Fruit fly (Drosophila melanogaster) whole organism, prepupa: ENCODE results near the gene CG13950.

ENCODE experiments used
- Blimp-1 ChIP-seq: fragments of 200-800 bp; sonication (Bioruptor generic); optimal IDR thresholded peaks from 3 replicates; lab custom pipeline; 2017; ENCODE audit warnings: missing biosample characterization, missing genetic modification characterization, mild to moderate bottlenecking, moderate library complexity, missing genetic modification reagents
- CG10631 ChIP-seq: fragments of 200-800 bp; sonication (Bioruptor generic); optimal IDR thresholded peaks from 2 replicates; lab custom pipeline; 2016; ENCODE audit warnings: missing biosample characterization, missing genetic modification characterization
- CG10669 ChIP-seq: fragments of 200-800 bp; sonication (Bioruptor generic); optimal IDR thresholded peaks from 3 replicates; lab custom pipeline; 2018; ENCODE audit warnings: missing biosample characterization, mild to moderate bottlenecking, missing genetic modification characterization, moderate library complexity
- CG11294 ChIP-seq: fragments of 200-800 bp; sonication (Bioruptor generic); IDR thresholded peaks from 2 replicates; pipeline ENCODE4 v1.3.6; 2022; ENCODE audit warnings: missing biosample characterization, missing genetic modification characterization
- CG11762 ChIP-seq: fragments of 200-800 bp; sonication (Bioruptor generic); optimal IDR thresholded peaks from 3 replicates; lab custom pipeline; 2016; ENCODE audit warnings: missing biosample characterization, missing genetic modification characterization; ENCODE audit not compliant: insufficient read depth
- CG11902 ChIP-seq: fragments of 200-800 bp; sonication (Bioruptor generic); optimal IDR thresholded peaks from 3 replicates; lab custom pipeline; 2016; ENCODE audit warnings: missing biosample characterization, missing genetic modification characterization
- CG15336 ChIP-seq: fragments of 200-800 bp; sonication (Bioruptor generic); IDR thresholded peaks from 2 replicates; pipeline ENCODE4 v1.3.6; 2022; ENCODE audit warnings: missing biosample characterization, missing genetic modification characterization
- CG1621 ChIP-seq: fragments of 200-800 bp; sonication (Bioruptor generic); optimal IDR thresholded peaks from 3 replicates; lab custom pipeline; 2018; ENCODE audit warnings: missing biosample characterization, mild to moderate bottlenecking, missing genetic modification characterization
- CG16779 ChIP-seq: fragments of 200-800 bp; sonication (Bioruptor generic); optimal IDR thresholded peaks from 3 replicates; lab custom pipeline; 2017; ENCODE audit warnings: missing biosample characterization, mild to moderate bottlenecking, missing genetic modification characterization
- CG3032 ChIP-seq: fragments of 200-800 bp; optimal IDR thresholded peaks from 2 replicates; lab custom pipeline; 2019; ENCODE audit warnings: missing biosample characterization, mild to moderate bottlenecking, missing genetic modification characterization, moderate library complexity
- CG34406 ChIP-seq: fragments of 200-800 bp; sonication (Bioruptor generic); optimal IDR thresholded peaks from 3 replicates; lab custom pipeline; 2016; ENCODE audit warnings: missing biosample characterization, missing genetic modification characterization
- CG3919 ChIP-seq: fragments of 200-800 bp; sonication (Bioruptor generic); optimal IDR thresholded peaks from 3 replicates; lab custom pipeline; 2016; ENCODE audit warnings: missing biosample characterization, missing genetic modification characterization
- CG4318 ChIP-seq: fragments of 200-800 bp; sonication (Bioruptor generic); optimal IDR thresholded peaks from 3 replicates; lab custom pipeline; 2017; ENCODE audit warnings: missing biosample characterization, mild to moderate bottlenecking, missing genetic modification characterization
- CG6276 ChIP-seq: fragments of 200-800 bp; sonication (Bioruptor generic); optimal IDR thresholded peaks from 2 replicates; lab custom pipeline; 2017; ENCODE audit warnings: missing biosample characterization, mild to moderate bottlenecking, missing genetic modification characterization
- CG6792 ChIP-seq: fragments of 200-800 bp; sonication (Bioruptor generic); optimal IDR thresholded peaks from 3 replicates; lab custom pipeline; 2016; ENCODE audit warnings: missing biosample characterization, missing genetic modification characterization
- CG6808 ChIP-seq: fragments of 200-800 bp; sonication (Bioruptor generic); optimal IDR thresholded peaks from 3 replicates; lab custom pipeline; 2017; ENCODE audit warnings: missing biosample characterization, missing genetic modification characterization, mild to moderate bottlenecking, moderate library complexity, missing genetic modification reagents
- CG6854 ChIP-seq: fragments of 200-800 bp; sonication (Bioruptor generic); optimal IDR thresholded peaks from 2 replicates; lab custom pipeline; 2017; ENCODE audit warnings: missing biosample characterization, mild to moderate bottlenecking, missing genetic modification characterization
- CG8319 ChIP-seq: fragments of 200-800 bp; sonication (Bioruptor generic); optimal IDR thresholded peaks from 3 replicates; lab custom pipeline; 2016; ENCODE audit warnings: missing biosample characterization, missing genetic modification characterization
- CG8632 ChIP-seq: fragments of 200-800 bp; sonication (Bioruptor generic); optimal IDR thresholded peaks from 3 replicates; lab custom pipeline; 2016; ENCODE audit warnings: missing biosample characterization, missing genetic modification characterization
- CG9139 ChIP-seq: fragments of 200-800 bp; sonication (Bioruptor generic); optimal IDR thresholded peaks from 3 replicates; lab custom pipeline; 2017; ENCODE audit warnings: missing biosample characterization, mild to moderate bottlenecking, missing genetic modification characterization
- Eip75B ChIP-seq: fragments of 200-800 bp; sonication (Bioruptor generic); optimal IDR thresholded peaks from 3 replicates; lab custom pipeline; 2016; ENCODE audit warnings: missing biosample characterization, missing genetic modification characterization
- Eip78C ChIP-seq: fragments of 200-800 bp; sonication (Bioruptor generic); peaks from one replicate; lab custom pipeline; 2016; ENCODE audit warnings: missing biosample characterization, missing genetic modification characterization
- Ets21C ChIP-seq: fragments of 200-800 bp; sonication (Bioruptor generic); optimal IDR thresholded peaks from 3 replicates; lab custom pipeline; 2016; ENCODE audit warnings: missing biosample characterization, missing genetic modification characterization
- Ets96B ChIP-seq: fragments of 200-800 bp; optimal IDR thresholded peaks from 2 replicates; lab custom pipeline; 2019; ENCODE audit warnings: missing biosample characterization, mild to moderate bottlenecking, missing genetic modification characterization, moderate library complexity
- Gug ChIP-seq: fragments of 200-800 bp; sonication (Bioruptor generic); IDR thresholded peaks from 2 replicates; pipeline ENCODE4 v1.3.6; 2022; ENCODE audit warnings: missing biosample characterization, missing genetic modification characterization
- Hr38 ChIP-seq: sonication (Bioruptor generic); optimal IDR thresholded peaks from 2 replicates; lab custom pipeline; 2016; ENCODE audit warnings: missing biosample characterization, missing genetic modification characterization
- Hr4 ChIP-seq: fragments of 200-800 bp; sonication (Bioruptor generic); optimal IDR thresholded peaks from 3 replicates; lab custom pipeline; 2016; ENCODE audit warnings: missing biosample characterization, missing genetic modification characterization
- Lpt ChIP-seq: fragments of 200-800 bp; sonication (Bioruptor generic); optimal IDR thresholded peaks from 3 replicates; lab custom pipeline; 2016; ENCODE audit warnings: missing biosample characterization, missing genetic modification characterization
- Met ChIP-seq: fragments of 200-800 bp; sonication (Bioruptor generic); optimal IDR thresholded peaks from 3 replicates; lab custom pipeline; 2016; ENCODE audit warnings: missing biosample characterization, missing genetic modification characterization
- OdsH ChIP-seq: fragments of 200-800 bp; sonication (Bioruptor generic); optimal IDR thresholded peaks from 3 replicates; lab custom pipeline; 2016; ENCODE audit warnings: missing biosample characterization, missing genetic modification characterization
- Smox ChIP-seq: fragments of 200-800 bp; sonication (Bioruptor generic); optimal IDR thresholded peaks from 3 replicates; lab custom pipeline; 2016; ENCODE audit warnings: missing biosample characterization, missing genetic modification characterization
- Sox14 ChIP-seq: fragments of 200-800 bp; sonication (Bioruptor generic); optimal IDR thresholded peaks from 3 replicates; lab custom pipeline; 2016; ENCODE audit warnings: missing biosample characterization, missing genetic modification characterization
- Sox15 ChIP-seq: fragments of 200-800 bp; sonication (Bioruptor generic); optimal IDR thresholded peaks from 3 replicates; lab custom pipeline; 2016; ENCODE audit warnings: missing biosample characterization, missing genetic modification characterization
- achi ChIP-seq: fragments of 200-800 bp; sonication (Bioruptor generic); optimal IDR thresholded peaks from 3 replicates; lab custom pipeline; 2016; ENCODE audit warnings: missing biosample characterization, missing genetic modification characterization
- cyc ChIP-seq: fragments of 200-800 bp; sonication (Bioruptor generic); optimal IDR thresholded peaks from 3 replicates; lab custom pipeline; 2016; ENCODE audit warnings: missing biosample characterization, missing genetic modification characterization
- dsx ChIP-seq: fragments of 200-800 bp; optimal IDR thresholded peaks from 3 replicates; lab custom pipeline; 2019; ENCODE audit warnings: missing biosample characterization, mild to moderate bottlenecking, missing genetic modification characterization, moderate library complexity; ENCODE audit not compliant: poor library complexity, severe bottlenecking
- eg ChIP-seq: fragments of 200-800 bp; sonication (Bioruptor generic); IDR thresholded peaks from 3 replicates; pipeline ENCODE4 v1.3.6; 2022; ENCODE audit warnings: missing biosample characterization, missing genetic modification characterization
- esn ChIP-seq: fragments of 200-800 bp; sonication (Bioruptor generic); optimal IDR thresholded peaks from 2 replicates; lab custom pipeline; 2016; ENCODE audit warnings: missing biosample characterization, mild to moderate bottlenecking, missing genetic modification characterization, moderate library complexity
- fd59A ChIP-seq: fragments of 200-800 bp; sonication (Bioruptor generic); optimal IDR thresholded peaks from 2 replicates; lab custom pipeline; 2017; ENCODE audit warnings: missing biosample characterization, mild to moderate bottlenecking, missing genetic modification characterization, missing genetic modification reagents
- fd85E ChIP-seq: fragments of 200-800 bp; sonication (Bioruptor generic); optimal IDR thresholded peaks from 3 replicates; lab custom pipeline; 2016; ENCODE audit warnings: missing biosample characterization, missing genetic modification characterization
- fkh ChIP-seq: fragments of 200-800 bp; sonication (Bioruptor generic); optimal IDR thresholded peaks from 3 replicates; lab custom pipeline; 2017; ENCODE audit warnings: missing biosample characterization, mild to moderate bottlenecking, missing genetic modification characterization, moderate library complexity
- net ChIP-seq: fragments of 200-800 bp; sonication (Bioruptor generic); optimal IDR thresholded peaks from 3 replicates; lab custom pipeline; 2016; ENCODE audit warnings: missing biosample characterization, missing genetic modification characterization
- salr ChIP-seq, 2 experiments: fragments of 200-800 bp; sonication (Bioruptor generic); optimal IDR thresholded peaks; 3 replicates each; lab custom pipeline; 2016 to 2018; ENCODE audit warnings: missing biosample characterization in 2 of 2, missing genetic modification characterization in 2 of 2, mild to moderate bottlenecking in 1 of 2
- ss ChIP-seq, 2 experiments: fragments of 200-800 bp; sonication (Bioruptor generic); optimal IDR thresholded peaks; 2 replicates in 1 of 2; 3 replicates in 1 of 2; lab custom pipeline; 2017 to 2018; ENCODE audit warnings: mild to moderate bottlenecking in 2 of 2, missing biosample characterization in 2 of 2, missing genetic modification characterization in 2 of 2, moderate library complexity in 1 of 2
- svp ChIP-seq: fragments of 200-800 bp; sonication (Bioruptor generic); peaks from one replicate; lab custom pipeline; 2016; ENCODE audit warnings: missing biosample characterization, missing genetic modification characterization
- topi ChIP-seq: fragments of 200-800 bp; sonication (Bioruptor generic); optimal IDR thresholded peaks from 3 replicates; lab custom pipeline; 2016; ENCODE audit warnings: missing biosample characterization, missing genetic modification characterization
- vri ChIP-seq: fragments of 200-800 bp; sonication (Bioruptor generic); optimal IDR thresholded peaks from 3 replicates; lab custom pipeline; 2016; ENCODE audit warnings: missing biosample characterization, mild to moderate bottlenecking, missing genetic modification characterization

CG13950 gene

dm6 chr2L:865851-866250 lies 5.9 kb downstream of the CG13950 start (continued):
- TF ChIP-seq Gug (GFP tag; lab: Robert Waterston, UW) (peak; percentile 94), Hr38 (GFP tag; lab: Kevin White, UChicago) (peak; percentile 72), Ets96B (tag; lab: Kevin White, UChicago) (peak; percentile 93), eg (peak; percentile 98), fkh (GFP tag; lab: Kevin White, UChicago) (peak; percentile 83), Eip78C (GFP tag; lab: Kevin White, UChicago) (peak; percentile 99), achi (GFP tag; lab: Kevin White, UChicago) (peak; percentile 97), net (GFP tag; lab: Kevin White, UChicago) (peak; percentile 98), cyc (peak; percentile 97), CG10631 (GFP tag; lab: Kevin White, UChicago) (peak; percentile 97), CG8319 (peak; percentile 97), dsx (GFP tag; lab: Kevin White, UChicago) (peak; percentile 92), CG16779 (tag; lab: Kevin White, UChicago) (peak; percentile 93), CG34406 (GFP tag; lab: Kevin White, UChicago) (peak; percentile 97), CG11294 (GFP tag; lab: Robert Waterston, UW) (peak; percentile 94), Ets21C (GFP tag; lab: Kevin White, UChicago) (peak; percentile 94), CG6792 (GFP tag; lab: Kevin White, UChicago) (peak; percentile 98), CG3032 (tag; lab: Kevin White, UChicago) (peak; percentile 95), Met (GFP tag; lab: Kevin White, UChicago) (peak; percentile 98), CG6276 (GFP tag; lab: Kevin White, UChicago) (peak; percentile 95), topi (peak; percentile 97), Sox14 (GFP tag; lab: Kevin White, UChicago) (peak; percentile 97), CG11762 (GFP tag; lab: Kevin White, UChicago) (peak; percentile 94), esn (GFP tag; lab: Kevin White, UChicago) (peak; percentile 98), Sox15 (GFP tag; lab: Kevin White, UChicago) (peak; percentile 97), CG9139 (GFP tag; lab: Kevin White, UChicago) (peak; percentile 88), CG8632 (GFP tag; lab: Kevin White, UChicago) (peak; percentile 96), fd85E (GFP tag; lab: Kevin White, UChicago) (peak; percentile 90), Blimp-1 (GFP tag; lab: Kevin White, UChicago) (peak; percentile 90), OdsH (GFP tag; lab: Kevin White, UChicago) (peak; percentile 97), ss (GFP tag; optimal IDR thresholded peaks at IDR 0.05; lab: Kevin White, UChicago) (peak; percentile 87 to 93), salr (GFP tag; optimal IDR thresholded peaks at IDR 0.05; lab: Kevin White, UChicago) (peak; percentile 93 to 95), svp (GFP tag; lab: Kevin White, UChicago) (peak; percentile 100), Hr4 (GFP tag; lab: Kevin White, UChicago) (peak; percentile 98), CG4318 (peak; percentile 95)
- TF ChIP-seq, all 60 proteins: peak for 60

DNA sequence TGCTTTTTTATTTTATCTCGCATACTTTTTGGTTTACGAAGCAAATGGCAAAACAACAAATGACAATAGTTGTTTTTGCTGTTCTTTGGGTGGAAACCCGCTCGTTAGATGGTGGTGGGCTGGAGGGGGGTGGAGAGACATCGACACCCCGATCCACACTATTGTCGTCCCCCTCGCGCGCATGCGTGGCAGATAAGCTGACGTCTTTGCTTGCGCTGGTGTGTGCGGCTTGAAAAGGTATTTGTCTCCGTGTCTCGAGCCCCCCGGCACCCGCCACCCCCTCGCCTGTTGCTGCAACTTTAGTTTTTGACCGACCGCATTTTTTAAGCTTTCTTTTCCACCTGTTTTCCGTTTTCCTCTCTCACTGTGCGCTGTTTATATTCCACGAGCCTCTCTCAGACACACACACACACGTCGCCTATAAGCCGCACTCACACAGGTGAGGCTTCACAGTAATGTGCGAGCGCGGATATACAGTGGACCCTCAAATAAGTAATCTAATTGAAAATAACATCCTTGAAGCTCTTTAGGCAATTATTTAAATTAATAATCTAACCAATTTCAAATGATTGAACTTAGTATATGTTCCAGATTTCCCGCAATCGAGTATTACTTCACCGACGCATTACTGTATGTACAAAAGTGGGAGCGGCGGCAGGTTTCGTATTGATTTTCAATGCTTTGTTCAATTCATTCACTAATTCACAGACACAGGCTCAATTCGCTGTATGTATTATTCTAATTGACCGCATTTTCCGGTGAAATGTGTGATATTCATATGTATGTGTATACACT lies 7.2 kb downstream of the CG13950 start:
- TF ChIP-seq CG15336 (GFP tag; lab: Robert Waterston, UW) (peak; percentile 96), CG1621 (peak; percentile 84), CG6792 (GFP tag; lab: Kevin White, UChicago) (peak; percentile 93), Smox (peak; percentile 95), Lpt (peak; percentile 79), CG11902 (GFP tag; lab: Kevin White, UChicago) (peak; percentile 92), CG8632 (GFP tag; lab: Kevin White, UChicago) (peak; percentile 91), CG6808 (GFP tag; lab: Kevin White, UChicago) (peak; percentile 84), Ets21C (GFP tag; lab: Kevin White, UChicago) (peak; percentile 94), CG3919 (GFP tag; lab: Kevin White, UChicago) (peak; percentile 94), CG10669 (peak; percentile 88), achi (GFP tag; lab: Kevin White, UChicago) (peak; percentile 91), Eip75B (GFP tag; lab: Kevin White, UChicago) (peak; percentile 93), Eip78C (GFP tag; lab: Kevin White, UChicago) (peak; percentile 98), Sox14 (GFP tag; lab: Kevin White, UChicago) (peak; percentile 96), Sox15 (GFP tag; lab: Kevin White, UChicago) (peak; percentile 92), CG6854 (GFP tag; lab: Kevin White, UChicago) (peak; percentile 68), CG11294 (GFP tag; lab: Robert Waterston, UW) (peak; percentile 94), vri (peak; percentile 94), Gug (GFP tag; lab: Robert Waterston, UW) (peak; percentile 94), OdsH (GFP tag; lab: Kevin White, UChicago) (peak; percentile 93), CG8319 (peak; percentile 82), fd59A (GFP tag; lab: Kevin White, UChicago) (peak; percentile 83)
